Worm (Caenorhabditis elegans): ENCODE results near the gene unc-116.

ce11 chrIII:8324412-8324811, 30.6 kb downstream of the unc-116 start, which contains the start of gene F10E9.12:
- no peak for TF ChIP-seq snpc-4 (tag; optimal IDR thresholded peaks at IDR 0.05)
- no peak for TF ChIP-seq nhr-12 (tag; optimal IDR thresholded peaks at IDR 0.05)
- no peak for TF ChIP-seq elt-1 (tag; optimal IDR thresholded peaks at IDR 0.05)

Measured in whole organism, L3 larva.